Fruit fly (Drosophila melanogaster): ENCODE results near the gene Srp54.

The Srp54 gene

dm6 chr2L:9890576-9890975 is 22.1 kb upstream of the Srp54 start, which contains the start of the genes CG34183 and CG4537 (continued):
- no peak for TF ChIP-seq sima (GFP tag; optimal IDR thresholded peaks at IDR 0.05)
- no peak for TF ChIP-seq CG3726 (GFP tag; IDR thresholded peaks at IDR 0.05)
- TF ChIP-seq lmd (GFP tag; IDR thresholded peaks at IDR 0.05) = no peak
- TF ChIP-seq Six4 (GFP tag; optimal IDR thresholded peaks at IDR 0.05) = no peak
- TF ChIP-seq CG17359 (tag; optimal IDR thresholded peaks at IDR 0.05) = no peak
- TF ChIP-seq Hr39 (optimal IDR thresholded peaks at IDR 0.05) = no peak
- no peak for TF ChIP-seq CG8478 (optimal IDR thresholded peaks at IDR 0.05)
- TF ChIP-seq CG3407 (GFP tag; optimal IDR thresholded peaks at IDR 0.05) = no peak
- no peak for TF ChIP-seq esg (GFP tag; conservative IDR thresholded peaks at IDR 0.05)
- TF ChIP-seq tin (GFP tag; optimal IDR thresholded peaks at IDR 0.05) = no peak
- no peak for TF ChIP-seq CG11696 (GFP tag; IDR thresholded peaks at IDR 0.05)
- TF ChIP-seq Fer2 (tag; optimal IDR thresholded peaks at IDR 0.05) = no peak
- no peak for TF ChIP-seq grn (GFP tag; optimal IDR thresholded peaks at IDR 0.05)
- no peak for TF ChIP-seq Elba2 (GFP tag; optimal IDR thresholded peaks at IDR 0.05)
- TF ChIP-seq mam (GFP tag; optimal IDR thresholded peaks at IDR 0.05) = no peak
- TF ChIP-seq CG17568 (GFP tag; optimal IDR thresholded peaks at IDR 0.05) = no peak
- TF ChIP-seq CG6813 (GFP tag; optimal IDR thresholded peaks at IDR 0.05) = no peak
- TF ChIP-seq Ravus (GFP tag; IDR thresholded peaks at IDR 0.05) = no peak
- TF ChIP-seq CG4730 (GFP tag; IDR thresholded peaks at IDR 0.05) = no peak
- no peak for TF ChIP-seq peb (GFP tag; IDR thresholded peaks at IDR 0.05)
- no peak for TF ChIP-seq CG8290 (GFP tag; optimal IDR thresholded peaks at IDR 0.05)
- TF ChIP-seq CG8290 (tag; optimal IDR thresholded peaks at IDR 0.05) = peak in 1 of 2 experiments; percentile 34
- no peak for TF ChIP-seq PHDP (tag; optimal IDR thresholded peaks at IDR 0.05)
- TF ChIP-seq CG8388 (GFP tag; optimal IDR thresholded peaks at IDR 0.05) = no peak
- no peak for TF ChIP-seq CG12744 (GFP tag; optimal IDR thresholded peaks at IDR 0.05)
- TF ChIP-seq CG30020 (tag; optimal IDR thresholded peaks at IDR 0.05) = peak; percentile 4
- no peak for TF ChIP-seq hkb (optimal IDR thresholded peaks at IDR 0.05)
- TF ChIP-seq hkb (GFP tag; IDR thresholded peaks at IDR 0.05) = no peak
- no peak for TF ChIP-seq BtbVII (GFP tag; optimal IDR thresholded peaks at IDR 0.05)
- TF ChIP-seq GATAe (GFP tag; conservative IDR thresholded peaks at IDR 0.05) = no peak
- TF ChIP-seq CG11695 (GFP tag; IDR thresholded peaks at IDR 0.05) = no peak
- TF ChIP-seq shn (GFP tag; optimal IDR thresholded peaks at IDR 0.05) = no peak
- peak; percentile 0 for TF ChIP-seq CG17186 (GFP tag; optimal IDR thresholded peaks at IDR 0.05)
- no peak for TF ChIP-seq TFAM (GFP tag; optimal IDR thresholded peaks at IDR 0.05)
- peak; percentile 6 for TF ChIP-seq CG34376 (GFP tag; optimal IDR thresholded peaks at IDR 0.05)
- no peak for TF ChIP-seq Hmx (GFP tag; optimal IDR thresholded peaks at IDR 0.05)
- TF ChIP-seq Optix (GFP tag; IDR thresholded peaks at IDR 0.05) = no peak
- no peak for TF ChIP-seq stc (GFP tag; IDR thresholded peaks at IDR 0.05)
- TF ChIP-seq CG2199 (GFP tag; IDR thresholded peaks at IDR 0.05) = no peak
- TF ChIP-seq scrt (GFP tag; optimal IDR thresholded peaks at IDR 0.05) = no peak
- TF ChIP-seq Atf3 (GFP tag; optimal IDR thresholded peaks at IDR 0.05) = no peak
- no peak for TF ChIP-seq pnt (GFP tag; optimal IDR thresholded peaks at IDR 0.05)
- TF ChIP-seq Stat92E (GFP tag; optimal IDR thresholded peaks at IDR 0.05) = no peak
- no peak for TF ChIP-seq wor (GFP tag; IDR thresholded peaks at IDR 0.05)
- peak; percentile 85 for TF ChIP-seq vnd (GFP tag; IDR thresholded peaks at IDR 0.05; ENCODE audit: partially characterized antibody)
- no peak for TF ChIP-seq MTF-1 (GFP tag; optimal IDR thresholded peaks at IDR 0.05; ENCODE audit: borderline replicate concordance)
- no peak for TF ChIP-seq CG3995 (GFP tag; optimal IDR thresholded peaks at IDR 0.05)
- no peak for TF ChIP-seq chm (GFP tag; IDR thresholded peaks at IDR 0.05)
- no peak for TF ChIP-seq tx (GFP tag; optimal IDR thresholded peaks at IDR 0.05)
- no peak for TF ChIP-seq klu (GFP tag; IDR thresholded peaks at IDR 0.05)
- no peak for TF ChIP-seq CG2889 (GFP tag; IDR thresholded peaks at IDR 0.05)
- no peak for TF ChIP-seq fru (optimal IDR thresholded peaks at IDR 0.05)
- no peak for TF ChIP-seq CG10147 (GFP tag; optimal IDR thresholded peaks at IDR 0.05)
- TF ChIP-seq CG12391 (tag; optimal IDR thresholded peaks at IDR 0.05) = no peak
- TF ChIP-seq D19B (GFP tag; optimal IDR thresholded peaks at IDR 0.05) = no peak

All from whole organism, embryonic.